Fruit fly (Drosophila melanogaster) whole organism, embryonic: ENCODE measurements around the gene CG15431.
A peak's percentile ranks its signal among the peaks of the same experiment; 100 is the strongest.

Experiments
- Atf3 ChIP-seq: fragments of 200-800 bp; sonication (Bioruptor generic); optimal IDR thresholded peaks from 3 replicates; lab custom pipeline; 2016; ENCODE audit warnings: missing biosample characterization, missing genetic modification characterization
- B-H1 ChIP-seq: fragments of 200-800 bp; sonication (Bioruptor generic); IDR thresholded peaks from 3 replicates; pipeline ENCODE4 v1.3.6; 2022; ENCODE audit warnings: missing biosample characterization, missing genetic modification characterization
- Blimp-1 ChIP-seq: fragments of 200-800 bp; sonication (Bioruptor generic); optimal IDR thresholded peaks from 3 replicates; lab custom pipeline; 2018; ENCODE audit warnings: missing biosample characterization, missing genetic modification characterization, mild to moderate bottlenecking, moderate library complexity, missing genetic modification reagents
- CG11456 ChIP-seq: fragments of 200-800 bp; sonication (Bioruptor generic); IDR thresholded peaks from 3 replicates; pipeline ENCODE4 v1.3.6; 2022; ENCODE audit warnings: missing biosample characterization, missing genetic modification characterization
- CG12659 ChIP-seq: fragments of 200-800 bp; sonication (Bioruptor generic); optimal IDR thresholded peaks from 3 replicates; lab custom pipeline; 2017; ENCODE audit warnings: mild to moderate bottlenecking, missing biosample characterization, missing genetic modification reagents, missing genetic modification characterization
- CG12769 ChIP-seq: fragments of 200-800 bp; sonication (Bioruptor generic); optimal IDR thresholded peaks from 2 replicates; lab custom pipeline; 2019; ENCODE audit warnings: missing biosample characterization, mild to moderate bottlenecking, missing genetic modification characterization, moderate library complexity
- CG13287 ChIP-seq: fragments of 200-800 bp; sonication (Bioruptor generic); IDR thresholded peaks from 2 replicates; pipeline ENCODE4 v1.3.6; 2022; ENCODE audit warnings: missing biosample characterization, missing genetic modification characterization; ENCODE audit not compliant: partially characterized antibody
- CG13296 ChIP-seq: fragments of 200-800 bp; sonication (Bioruptor generic); optimal IDR thresholded peaks from 3 replicates; lab custom pipeline; 2018; ENCODE audit warnings: missing biosample characterization, mild to moderate bottlenecking, missing genetic modification characterization
- CG13775 ChIP-seq: fragments of 200-800 bp; sonication (Bioruptor generic); optimal IDR thresholded peaks from 3 replicates; lab custom pipeline; 2017; ENCODE audit warnings: missing biosample characterization, mild to moderate bottlenecking, missing genetic modification characterization
- CG14667 ChIP-seq: fragments of 200-800 bp; sonication (Bioruptor generic); IDR thresholded peaks from 2 replicates; pipeline ENCODE4 v1.3.6; 2022; ENCODE audit warnings: missing biosample characterization, missing genetic modification characterization
- CG2199 ChIP-seq: fragments of 200-800 bp; sonication (Bioruptor generic); IDR thresholded peaks from 3 replicates; pipeline ENCODE4 v1.3.6; 2022; ENCODE audit warnings: missing biosample characterization, missing genetic modification characterization
- CG31441 ChIP-seq: fragments of 200-800 bp; sonication (Bioruptor generic); IDR thresholded peaks from 2 replicates; pipeline ENCODE4 v1.3.6; 2022; ENCODE audit warnings: missing biosample characterization, missing genetic modification characterization
- CG32532 ChIP-seq: fragments of 200-800 bp; sonication (Bioruptor generic); IDR thresholded peaks from 2 replicates; pipeline ENCODE4 v1.3.6; 2022; ENCODE audit warnings: missing biosample characterization, missing genetic modification characterization
- CG4328 ChIP-seq: fragments of 200-800 bp; sonication (Bioruptor generic); optimal IDR thresholded peaks from 3 replicates; lab custom pipeline; 2017; ENCODE audit warnings: missing biosample characterization, missing genetic modification reagents, missing genetic modification characterization
- CG8281 ChIP-seq: fragments of 200-800 bp; sonication (Bioruptor generic); optimal IDR thresholded peaks from 2 replicates; lab custom pipeline; 2018; ENCODE audit warnings: missing biosample characterization, mild to moderate bottlenecking, missing genetic modification characterization, moderate library complexity
- CG9437 ChIP-seq: fragments of 200-800 bp; sonication (Bioruptor generic); optimal IDR thresholded peaks from 2 replicates; lab custom pipeline; 2018; ENCODE audit warnings: missing biosample characterization, mild to moderate bottlenecking, missing genetic modification characterization
- CG9817 ChIP-seq: fragments of 200-800 bp; sonication (Bioruptor generic); optimal IDR thresholded peaks from 2 replicates; lab custom pipeline; 2018; ENCODE audit warnings: missing biosample characterization, mild to moderate bottlenecking, missing genetic modification characterization, moderate library complexity
- Dek ChIP-seq: fragments of 200-800 bp; sonication (Bioruptor generic); optimal IDR thresholded peaks from 3 replicates; lab custom pipeline; 2019; ENCODE audit warnings: missing biosample characterization, mild to moderate bottlenecking, missing genetic modification characterization, moderate library complexity
- Ets65A ChIP-seq: fragments of 200-800 bp; sonication (Bioruptor generic); peaks from one replicate; lab custom pipeline; 2016; ENCODE audit warnings: missing biosample characterization, missing genetic modification characterization
- GATAe ChIP-seq: fragments of 200-800 bp; sonication (Bioruptor generic); conservative IDR thresholded peaks from 2 replicates; pipeline ENCODE4 v1.3.6; 2022; ENCODE audit warnings: missing biosample characterization, missing genetic modification characterization
- HLH3B ChIP-seq: fragments of 200-800 bp; sonication (Bioruptor generic); IDR thresholded peaks from 2 replicates; pipeline ENCODE4 v1.3.6; 2022; ENCODE audit warnings: missing biosample characterization, missing genetic modification characterization
- Hr3 ChIP-seq: fragments of 200-800 bp; sonication (Bioruptor generic); optimal IDR thresholded peaks from 3 replicates; lab custom pipeline; 2016; ENCODE audit warnings: missing biosample characterization, missing genetic modification characterization
- Kr ChIP-seq: fragments of 200-800 bp; sonication (Bioruptor generic); optimal IDR thresholded peaks from 2 replicates; lab custom pipeline; 2017; ENCODE audit warnings: missing biosample characterization, mild to moderate bottlenecking, missing genetic modification characterization
- MTF-1 ChIP-seq: fragments of 200-800 bp; sonication (Bioruptor generic); optimal IDR thresholded peaks from 2 replicates; lab custom pipeline; 2018; ENCODE audit warnings: missing biosample characterization, mild to moderate bottlenecking, missing genetic modification characterization, borderline replicate concordance
- Meics ChIP-seq: fragments of 200-800 bp; sonication (Bioruptor generic); optimal IDR thresholded peaks from 2 replicates; lab custom pipeline; 2017; ENCODE audit warnings: missing biosample characterization, mild to moderate bottlenecking, missing genetic modification characterization
- NFAT ChIP-seq: fragments of 200-800 bp; sonication (Bioruptor generic); IDR thresholded peaks from 2 replicates; pipeline ENCODE4 v1.3.6; 2022; ENCODE audit warnings: missing biosample characterization, missing genetic modification characterization
- Xrp1 ChIP-seq: fragments of 200-800 bp; sonication (Bioruptor generic); IDR thresholded peaks from 2 replicates; pipeline ENCODE4 v1.3.6; 2022; ENCODE audit warnings: missing biosample characterization, missing genetic modification characterization
- ap ChIP-seq: fragments of 200-800 bp; sonication (Bioruptor generic); IDR thresholded peaks from 2 replicates; pipeline ENCODE4 v1.3.6; 2022; ENCODE audit warnings: missing biosample characterization, missing genetic modification characterization
- ato ChIP-seq: fragments of 200-800 bp; sonication (Bioruptor generic); IDR thresholded peaks from 2 replicates; pipeline ENCODE4 v1.3.6; 2022; ENCODE audit warnings: missing biosample characterization, missing genetic modification characterization; ENCODE audit not compliant: partially characterized antibody
- ci ChIP-seq: fragments of 200-800 bp; sonication (Bioruptor generic); IDR thresholded peaks from 3 replicates; pipeline ENCODE4 v1.3.6; 2022; ENCODE audit warnings: missing biosample characterization, missing genetic modification characterization
- crol ChIP-seq: fragments of 200-800 bp; sonication (Bioruptor generic); IDR thresholded peaks from 2 replicates; pipeline ENCODE4 v1.3.6; 2022; ENCODE audit warnings: missing biosample characterization, missing genetic modification characterization
- dmrt99B ChIP-seq: fragments of 200-800 bp; sonication (Bioruptor generic); optimal IDR thresholded peaks from 2 replicates; lab custom pipeline; 2018; ENCODE audit warnings: missing biosample characterization, mild to moderate bottlenecking, missing genetic modification characterization, moderate library complexity
- esg ChIP-seq: fragments of 200-800 bp; sonication (Bioruptor generic); conservative IDR thresholded peaks from 2 replicates; pipeline ENCODE4 v1.3.6; 2022; ENCODE audit warnings: missing biosample characterization, missing genetic modification characterization
- her ChIP-seq: fragments of 200-800 bp; sonication (Bioruptor generic); optimal IDR thresholded peaks from 2 replicates; lab custom pipeline; 2016; ENCODE audit warnings: missing biosample characterization, missing genetic modification characterization
- hkb ChIP-seq, 2 experiments: fragments of 200-800 bp in 1 of 2; fragments of >200 bp in 1 of 2; sonication (Bioruptor generic) in 1 of 2; IDR thresholded peaks in 1 of 2; optimal IDR thresholded peaks in 1 of 2; 2 replicates each; pipeline versions ENCODE4 v1.3.6 to Lab custom; 2017 to 2022; ENCODE audit warnings: missing biosample characterization in 1 of 2, missing genetic modification characterization in 1 of 2
- jing ChIP-seq: fragments of 200-800 bp; sonication (Bioruptor generic); optimal IDR thresholded peaks from 2 replicates; lab custom pipeline; 2018; ENCODE audit warnings: missing biosample characterization, mild to moderate bottlenecking, missing genetic modification characterization
- jumu ChIP-seq: fragments of 200-800 bp; sonication (Bioruptor generic); optimal IDR thresholded peaks from 3 replicates; lab custom pipeline; 2016; ENCODE audit warnings: missing biosample characterization, missing genetic modification characterization
- knrl ChIP-seq: fragments of 200-800 bp; sonication (Bioruptor generic); IDR thresholded peaks from 3 replicates; pipeline ENCODE4 v1.3.6; 2022; ENCODE audit warnings: missing biosample characterization, missing genetic modification characterization; ENCODE audit not compliant: partially characterized antibody
- mam ChIP-seq: fragments of 200-800 bp; sonication (Bioruptor generic); optimal IDR thresholded peaks from 3 replicates; lab custom pipeline; 2016; ENCODE audit warnings: missing biosample characterization, missing genetic modification characterization
- nom ChIP-seq: fragments of 200-800 bp; sonication (Bioruptor generic); optimal IDR thresholded peaks from 2 replicates; lab custom pipeline; 2017; ENCODE audit warnings: missing biosample characterization, missing genetic modification characterization, mild to moderate bottlenecking, moderate library complexity, missing genetic modification reagents
- phol ChIP-seq: fragments of 200-800 bp; sonication (Bioruptor generic); optimal IDR thresholded peaks from 3 replicates; lab custom pipeline; 2018; ENCODE audit warnings: missing biosample characterization, mild to moderate bottlenecking, missing genetic modification characterization, moderate library complexity
- ranshi ChIP-seq: fragments of 200-800 bp; sonication (Bioruptor generic); IDR thresholded peaks from 2 replicates; pipeline ENCODE4 v1.3.6; 2022; ENCODE audit warnings: missing biosample characterization, missing genetic modification characterization
- slou ChIP-seq: fragments of 200-800 bp; sonication (Bioruptor generic); optimal IDR thresholded peaks from 3 replicates; lab custom pipeline; 2016; ENCODE audit warnings: missing biosample characterization, missing genetic modification characterization
- tx ChIP-seq: fragments of 200-800 bp; sonication (Bioruptor generic); optimal IDR thresholded peaks from 2 replicates; lab custom pipeline; 2016; ENCODE audit warnings: missing biosample characterization, missing genetic modification characterization
- vvl ChIP-seq: fragments of 200-800 bp; sonication (Bioruptor generic); IDR thresholded peaks from 2 replicates; pipeline ENCODE4 v1.3.6; 2022; ENCODE audit warnings: missing biosample characterization, missing genetic modification characterization
- zen ChIP-seq: fragments of 200-800 bp; sonication (Bioruptor generic); optimal IDR thresholded peaks from 3 replicates; lab custom pipeline; 2018; ENCODE audit warnings: missing biosample characterization, mild to moderate bottlenecking, missing genetic modification characterization, moderate library complexity
- zfh1 ChIP-seq: fragments of 200-800 bp; sonication (Bioruptor generic); IDR thresholded peaks from 3 replicates; pipeline ENCODE4 v1.3.6; 2022; ENCODE audit warnings: missing biosample characterization, missing genetic modification characterization

Gene CG15431

DNA sequence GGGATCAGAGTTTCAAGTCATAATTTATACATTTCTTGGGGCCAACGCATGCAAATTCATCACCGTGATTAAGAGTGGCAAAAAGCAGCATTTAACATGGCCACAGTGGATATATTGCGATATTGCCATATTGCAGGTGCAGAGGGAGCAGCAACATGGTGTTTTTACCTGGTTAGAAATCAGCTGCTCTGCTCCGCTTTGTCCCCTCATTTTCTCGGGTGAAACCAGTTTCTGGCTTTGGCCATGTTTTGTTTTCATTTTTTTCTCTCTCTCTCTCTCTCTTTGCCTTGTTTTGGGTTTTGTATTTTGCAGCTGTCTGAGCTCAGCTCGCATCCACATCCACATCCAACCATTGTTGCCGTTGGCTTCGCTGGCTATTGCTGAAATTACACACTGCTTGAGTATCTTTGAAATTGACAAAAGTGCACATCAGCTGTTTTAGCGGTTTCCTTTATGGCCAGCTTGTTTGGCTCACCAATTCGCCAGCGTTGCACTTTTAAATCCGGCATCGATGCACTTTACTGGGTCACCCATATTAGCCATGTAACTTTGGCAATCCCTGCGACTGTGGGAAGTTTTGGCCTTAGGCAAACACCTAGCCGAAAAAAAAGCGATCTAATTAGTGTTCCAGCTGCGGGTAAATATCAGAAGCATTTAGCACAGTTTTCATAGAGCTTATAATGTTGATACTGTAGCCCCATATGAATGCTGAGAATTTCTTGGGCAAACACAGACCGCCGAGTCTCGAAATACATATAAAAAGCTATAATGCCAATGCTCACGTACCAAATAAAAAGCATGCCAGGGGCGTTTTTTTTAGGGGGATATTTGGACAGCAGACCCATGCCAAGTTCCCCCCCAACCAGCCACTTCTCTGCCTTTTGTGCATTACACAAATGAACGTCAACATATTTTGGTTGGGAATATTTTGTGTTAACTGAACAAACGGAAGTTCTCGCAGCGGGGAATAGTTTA is 65.8 kb downstream of the CG15431 start (continued):
- peak; percentile 6 for TF ChIP-seq MTF-1 (GFP tag; lab: Kevin White, UChicago)
- no peak for TF ChIP-seq knrl
- TF ChIP-seq CG31441 = 0 out of 2 replicates have a peak, but pooled peaks have one; percentile 28
- 0 out of 2 replicates have a peak, but pooled peaks have one; percentile 7 for TF ChIP-seq Xrp1
- TF ChIP-seq zen (tag; lab: Kevin White, UChicago) = no peak
- TF ChIP-seq CG2199 = peak; percentile 29; the same call in 1 of the 3 replicates
- no peak for TF ChIP-seq CG13287 (GFP tag; lab: Robert Waterston, UW)
- TF ChIP-seq ranshi (GFP tag; lab: Robert Waterston, UW) = no peak
- TF ChIP-seq Kr (GFP tag; lab: Kevin White, UChicago) = no peak
- no peak for TF ChIP-seq slou (GFP tag; lab: Kevin White, UChicago)
- no peak for TF ChIP-seq Atf3 (GFP tag; lab: Kevin White, UChicago)
- peak; percentile 33; the same call in 1 of the 2 replicates for TF ChIP-seq vvl (GFP tag; lab: Robert Waterston, UW)
- no peak for TF ChIP-seq her (GFP tag; lab: Kevin White, UChicago)
- peak; percentile 37 for TF ChIP-seq Blimp-1 (GFP tag; lab: Kevin White, UChicago)
- no peak for TF ChIP-seq CG9437 (GFP tag; lab: Kevin White, UChicago)
- TF ChIP-seq crol (GFP tag; lab: Robert Waterston, UW) = no peak
- TF ChIP-seq Dek (tag; lab: Kevin White, UChicago) = peak; percentile 2
- TF ChIP-seq hkb (optimal IDR thresholded peaks at IDR 0.05; lab: Kevin White, UChicago) = no peak
- no peak for TF ChIP-seq hkb (GFP tag; IDR thresholded peaks at IDR 0.05; lab: Robert Waterston, UW)
- peak; percentile 81 for TF ChIP-seq CG8281 (tag; lab: Kevin White, UChicago)
- TF ChIP-seq nom (GFP tag; lab: Kevin White, UChicago) = peak; percentile 83
- TF ChIP-seq HLH3B = 0 out of 2 replicates have a peak, but pooled peaks have one; percentile 28
- no peak for TF ChIP-seq dmrt99B (tag; lab: Kevin White, UChicago)
- TF ChIP-seq zfh1 (GFP tag; lab: Robert Waterston, UW) = 0 out of 3 replicates have a peak, but pooled peaks have one; percentile 27
- 0 out of 2 replicates have a peak, but pooled peaks have one; percentile 26 for TF ChIP-seq CG32532 (GFP tag; lab: Robert Waterston, UW)
- no peak for TF ChIP-seq ato (GFP tag; lab: Robert Waterston, UW)
- TF ChIP-seq CG12659 (GFP tag; lab: Kevin White, UChicago) = no peak
- TF ChIP-seq ci (GFP tag; lab: Robert Waterston, UW) = 0 out of 3 replicates have a peak, but pooled peaks have one; percentile 28
- no peak for TF ChIP-seq esg (GFP tag; lab: Robert Waterston, UW)
- no peak for TF ChIP-seq tx (GFP tag; lab: Kevin White, UChicago)
- no peak for TF ChIP-seq CG9817 (tag; lab: Kevin White, UChicago)
- TF ChIP-seq Ets65A = peak; percentile 50
- no peak for TF ChIP-seq mam (GFP tag; lab: Kevin White, UChicago)
- peak; percentile 22; the same call in 1 of the 2 replicates for TF ChIP-seq NFAT (GFP tag; lab: Robert Waterston, UW)
- no peak for TF ChIP-seq ap (GFP tag; lab: Robert Waterston, UW)
- TF ChIP-seq CG13296 (GFP tag; lab: Kevin White, UChicago) = no peak
- no peak for TF ChIP-seq Meics (GFP tag; lab: Kevin White, UChicago)
- TF ChIP-seq CG11456 (GFP tag; lab: Robert Waterston, UW) = no peak
- TF ChIP-seq CG12769 (tag; lab: Kevin White, UChicago) = peak; percentile 22
- TF ChIP-seq CG13775 (GFP tag; lab: Kevin White, UChicago) = no peak
- TF ChIP-seq Hr3 (GFP tag; lab: Kevin White, UChicago) = no peak
- no peak for TF ChIP-seq GATAe
- peak; percentile 4 for TF ChIP-seq jumu (GFP tag; lab: Kevin White, UChicago)
- no peak for TF ChIP-seq CG4328 (GFP tag; lab: Kevin White, UChicago)
- TF ChIP-seq CG14667 = no peak
- TF ChIP-seq jing (GFP tag; lab: Kevin White, UChicago) = no peak
- TF ChIP-seq phol (tag; lab: Kevin White, UChicago) = peak; percentile 8
- TF ChIP-seq B-H1 = no peak
